Fruit fly (Drosophila melanogaster): ENCODE measurements around the gene CG6244.

The CG6244 gene

DNA sequence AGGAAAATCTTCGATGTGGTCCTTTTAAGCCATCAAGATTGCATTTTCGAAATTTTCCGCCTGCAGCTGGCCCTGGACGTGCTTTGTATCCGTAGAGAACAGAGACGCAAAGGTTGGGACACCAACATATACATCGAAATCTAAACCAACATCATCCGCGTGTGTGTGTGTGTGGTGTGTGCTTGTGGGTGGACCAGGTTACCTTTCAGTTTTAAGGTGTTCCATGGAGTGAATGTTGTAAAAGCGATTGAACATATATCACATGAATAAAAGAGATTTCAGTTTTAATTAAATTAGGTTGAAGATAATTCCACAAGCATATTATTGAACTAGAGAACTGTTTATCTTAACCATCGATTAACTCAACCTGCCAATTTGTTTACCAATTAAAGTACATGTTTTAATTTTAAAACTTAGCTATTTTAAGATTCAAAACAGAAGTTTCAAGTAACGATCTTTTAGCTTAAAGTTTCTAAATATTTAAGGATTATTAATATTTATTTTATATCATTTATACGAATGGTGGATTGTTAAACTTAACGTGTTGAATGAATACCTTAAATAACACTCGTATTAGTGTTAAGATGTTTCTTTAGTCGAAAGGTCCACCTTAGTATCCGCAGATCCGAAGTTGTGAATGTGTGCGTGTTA lies 19.0 kb downstream of the CG6244 start (continued):
- TF ChIP-seq Dp (GFP tag; optimal IDR thresholded peaks at IDR 0.05) (no peak), Hmr (GFP tag; optimal IDR thresholded peaks at IDR 0.05) (peak; percentile 93), eyg (GFP tag; optimal IDR thresholded peaks at IDR 0.05) (peak; percentile 1), Ets97D (GFP tag; optimal IDR thresholded peaks at IDR 0.05) (no peak), ranshi (GFP tag; IDR thresholded peaks at IDR 0.05) (0 out of 2 replicates have a peak, but pooled peaks have one; percentile 50), CG15514 (GFP tag; optimal IDR thresholded peaks at IDR 0.05) (peak; percentile 62), CG18764 (GFP tag; optimal IDR thresholded peaks at IDR 0.05) (no peak), CHES-1-like (GFP tag; optimal IDR thresholded peaks at IDR 0.05) (peak; percentile 42), zen (tag; optimal IDR thresholded peaks at IDR 0.05) (peak; percentile 31), CG3995 (GFP tag; optimal IDR thresholded peaks at IDR 0.05) (no peak), Asciz (GFP tag; optimal IDR thresholded peaks at IDR 0.05) (peak; percentile 71), rib (GFP tag; IDR thresholded peaks at IDR 0.05) (no peak; the same call in 1 of the 2 replicates), CG31224 (GFP tag; IDR thresholded peaks at IDR 0.05) (no peak), CG16863 (GFP tag; optimal IDR thresholded peaks at IDR 0.05) (peak; percentile 50), crol (GFP tag; IDR thresholded peaks at IDR 0.05) (no peak), Dref (GFP tag; IDR thresholded peaks at IDR 0.05) (no peak), CG15479 (GFP tag; optimal IDR thresholded peaks at IDR 0.05) (peak; percentile 25), Bgb (GFP tag; IDR thresholded peaks at IDR 0.05; ENCODE audit: partially characterized antibody) (no peak; the same call in 1 of the 2 replicates), CG2116 (GFP tag; optimal IDR thresholded peaks at IDR 0.05) (no peak), sc (optimal IDR thresholded peaks at IDR 0.05) (no peak), sc (GFP tag; optimal IDR thresholded peaks at IDR 0.05) (peak; percentile 55), gsb (GFP tag; IDR thresholded peaks at IDR 0.05) (peak; percentile 53), da (GFP tag; optimal IDR thresholded peaks at IDR 0.05) (no peak), unc-4 (GFP tag; IDR thresholded peaks at IDR 0.05; ENCODE audit: partially characterized antibody) (0 out of 2 replicates have a peak, but pooled peaks have one; percentile 18), CG7786 (GFP tag; optimal IDR thresholded peaks at IDR 0.05) (peak; percentile 69), bsh (GFP tag; optimal IDR thresholded peaks at IDR 0.05) (peak; percentile 66 to 93), Gug (GFP tag; IDR thresholded peaks at IDR 0.05) (peak; percentile 57; the same call in 2 of the 4 replicates), corto (GFP tag; optimal IDR thresholded peaks at IDR 0.05) (no peak), unpg (GFP tag; optimal IDR thresholded peaks at IDR 0.05) (peak; percentile 76), Hand (GFP tag; optimal IDR thresholded peaks at IDR 0.05) (peak; percentile 90), chinmo (GFP tag; IDR thresholded peaks at IDR 0.05; ENCODE audit: partially characterized antibody) (no peak), CG17186 (GFP tag; optimal IDR thresholded peaks at IDR 0.05) (no peak), CG7271 (tag; optimal IDR thresholded peaks at IDR 0.05) (no peak), CG6813 (GFP tag; optimal IDR thresholded peaks at IDR 0.05) (peak; percentile 76), CG10209 (GFP tag; optimal IDR thresholded peaks at IDR 0.05) (peak; percentile 81), Max (GFP tag; optimal IDR thresholded peaks at IDR 0.05) (peak; percentile 57), oc (tag; optimal IDR thresholded peaks at IDR 0.05) (no peak), bigmax (GFP tag; optimal IDR thresholded peaks at IDR 0.05) (no peak), Antp (GFP tag; optimal IDR thresholded peaks at IDR 0.05) (peak; percentile 55), Chrac-16 (GFP tag; optimal IDR thresholded peaks at IDR 0.05) (peak; percentile 45), CG12299 (tag; optimal IDR thresholded peaks at IDR 0.05) (peak; percentile 87), CG9215 (GFP tag; IDR thresholded peaks at IDR 0.05) (no peak), sob (GFP tag; IDR thresholded peaks at IDR 0.05) (0 out of 2 replicates have a peak, but pooled peaks have one; percentile 27), lov (optimal IDR thresholded peaks at IDR 0.05) (no peak), lov (GFP tag; IDR thresholded peaks at IDR 0.05) (no peak), Xbp1 (GFP tag; optimal IDR thresholded peaks at IDR 0.05) (peak; percentile 66), CG12659 (GFP tag; optimal IDR thresholded peaks at IDR 0.05) (peak; percentile 91), CG31365 (tag; optimal IDR thresholded peaks at IDR 0.05) (peak; percentile 50), Lim3 (GFP tag; IDR thresholded peaks at IDR 0.05) (no peak)

All from whole organism, embryonic.